Fruit fly (Drosophila melanogaster) whole organism, embryonic: ENCODE results near the gene tra.

Source experiments
- Asciz ChIP-seq: fragments of 200-800 bp; sonication (Bioruptor generic); optimal IDR thresholded peaks from 2 replicates; lab custom pipeline; 2017; ENCODE audit warnings: missing biosample characterization, mild to moderate bottlenecking, missing genetic modification characterization, missing genetic modification reagents
- Bgb ChIP-seq: fragments of 200-800 bp; sonication (Bioruptor generic); IDR thresholded peaks from 2 replicates; pipeline ENCODE4 v1.3.6; 2022; ENCODE audit warnings: missing biosample characterization, missing genetic modification characterization; ENCODE audit not compliant: partially characterized antibody
- CG1024 ChIP-seq: fragments of 200-800 bp; sonication (Bioruptor generic); IDR thresholded peaks from 2 replicates; pipeline ENCODE4 v1.3.6; 2022; ENCODE audit warnings: missing biosample characterization, missing genetic modification characterization
- CG10274 ChIP-seq: fragments of 200-800 bp; sonication (Bioruptor generic); optimal IDR thresholded peaks from 3 replicates; lab custom pipeline; 2017; ENCODE audit warnings: missing biosample characterization, mild to moderate bottlenecking, missing genetic modification characterization
- CG12391 ChIP-seq: fragments of 200-800 bp; sonication (Bioruptor generic); optimal IDR thresholded peaks from 3 replicates; lab custom pipeline; 2018; ENCODE audit warnings: missing biosample characterization, mild to moderate bottlenecking, missing genetic modification characterization, moderate library complexity
- CG13287 ChIP-seq: fragments of 200-800 bp; sonication (Bioruptor generic); IDR thresholded peaks from 2 replicates; pipeline ENCODE4 v1.3.6; 2022; ENCODE audit warnings: missing biosample characterization, missing genetic modification characterization; ENCODE audit not compliant: partially characterized antibody
- CG14667 ChIP-seq: fragments of 200-800 bp; sonication (Bioruptor generic); IDR thresholded peaks from 2 replicates; pipeline ENCODE4 v1.3.6; 2022; ENCODE audit warnings: missing biosample characterization, missing genetic modification characterization
- CG15601 ChIP-seq: fragments of 200-800 bp; sonication (Bioruptor generic); optimal IDR thresholded peaks from 3 replicates; lab custom pipeline; 2019; ENCODE audit warnings: missing biosample characterization, mild to moderate bottlenecking, missing genetic modification characterization, moderate library complexity
- CG16813 ChIP-seq: fragments of 200-800 bp; sonication (Bioruptor generic); IDR thresholded peaks from 3 replicates; pipeline ENCODE4 v1.3.6; 2022; ENCODE audit warnings: missing biosample characterization, missing genetic modification characterization; ENCODE audit not compliant: partially characterized antibody
- CG16815 ChIP-seq: fragments of 200-800 bp; sonication (Bioruptor generic); optimal IDR thresholded peaks from 3 replicates; lab custom pipeline; 2017; ENCODE audit warnings: missing biosample characterization, mild to moderate bottlenecking, missing genetic modification characterization
- CG17359 ChIP-seq: fragments of 200-800 bp; sonication (Bioruptor generic); optimal IDR thresholded peaks from 3 replicates; lab custom pipeline; 2018; ENCODE audit warnings: missing biosample characterization, mild to moderate bottlenecking, missing genetic modification characterization, moderate library complexity
- CG17829 ChIP-seq: fragments of 200-800 bp; optimal IDR thresholded peaks from 2 replicates; lab custom pipeline; 2019; ENCODE audit warnings: missing biosample characterization, mild to moderate bottlenecking, missing genetic modification characterization, moderate library complexity
- CG18476 ChIP-seq: fragments of 200-800 bp; sonication (Bioruptor generic); optimal IDR thresholded peaks from 2 replicates; lab custom pipeline; 2016; ENCODE audit warnings: missing biosample characterization, mild to moderate bottlenecking, missing genetic modification characterization
- CG2129 ChIP-seq: fragments of 200-800 bp; sonication (Bioruptor generic); IDR thresholded peaks from 2 replicates; pipeline ENCODE4 v1.3.6; 2022; ENCODE audit warnings: missing biosample characterization, missing genetic modification characterization; ENCODE audit not compliant: partially characterized antibody
- CG5180 ChIP-seq: fragments of 200-800 bp; sonication (Bioruptor generic); optimal IDR thresholded peaks from 3 replicates; lab custom pipeline; 2017; ENCODE audit warnings: missing biosample characterization, missing genetic modification characterization, mild to moderate bottlenecking, moderate library complexity, missing genetic modification reagents
- CG6791 ChIP-seq: fragments of 200-800 bp; sonication (Bioruptor generic); IDR thresholded peaks from 3 replicates; pipeline ENCODE4 v1.3.6; 2022; ENCODE audit warnings: missing biosample characterization, missing genetic modification characterization; ENCODE audit not compliant: partially characterized antibody
- CG6813 ChIP-seq: fragments of 200-800 bp; sonication (Bioruptor generic); optimal IDR thresholded peaks from 2 replicates; lab custom pipeline; 2017; ENCODE audit warnings: missing biosample characterization, missing genetic modification characterization, mild to moderate bottlenecking, moderate library complexity, missing genetic modification reagents
- CG7372 ChIP-seq: fragments of 200-800 bp; sonication (Bioruptor generic); IDR thresholded peaks from 2 replicates; pipeline ENCODE4 v1.3.6; 2022; ENCODE audit warnings: missing biosample characterization, missing genetic modification characterization
- CG7839 ChIP-seq: fragments of 200-800 bp; sonication (Bioruptor generic); optimal IDR thresholded peaks from 3 replicates; lab custom pipeline; 2018; ENCODE audit warnings: missing biosample characterization, mild to moderate bottlenecking, missing genetic modification characterization, moderate library complexity
- CG8359 ChIP-seq: fragments of 200-800 bp; sonication (Bioruptor generic); optimal IDR thresholded peaks from 2 replicates; lab custom pipeline; 2017; ENCODE audit warnings: missing biosample characterization, mild to moderate bottlenecking, missing genetic modification characterization, borderline replicate concordance
- CG9727 ChIP-seq: fragments of 200-800 bp; sonication (Bioruptor generic); optimal IDR thresholded peaks from 3 replicates; lab custom pipeline; 2017; ENCODE audit warnings: missing biosample characterization, mild to moderate bottlenecking, missing genetic modification characterization
- Deaf1 ChIP-seq: fragments of 200-800 bp; optimal IDR thresholded peaks from 3 replicates; lab custom pipeline; 2019; ENCODE audit warnings: missing biosample characterization, mild to moderate bottlenecking, missing genetic modification characterization, moderate library complexity
- E2f2 ChIP-seq: fragments of 200-800 bp; sonication (Bioruptor generic); IDR thresholded peaks from 2 replicates; pipeline ENCODE4 v1.3.6; 2022; ENCODE audit warnings: missing biosample characterization, missing genetic modification characterization
- Ets65A ChIP-seq: fragments of 200-800 bp; sonication (Bioruptor generic); peaks from one replicate; lab custom pipeline; 2016; ENCODE audit warnings: missing biosample characterization, missing genetic modification characterization
- Kr ChIP-seq: fragments of 200-800 bp; sonication (Bioruptor generic); optimal IDR thresholded peaks from 2 replicates; lab custom pipeline; 2017; ENCODE audit warnings: missing biosample characterization, mild to moderate bottlenecking, missing genetic modification characterization
- Lim3 ChIP-seq: fragments of 200-800 bp; sonication (Bioruptor generic); IDR thresholded peaks from 2 replicates; pipeline ENCODE4 v1.3.6; 2022; ENCODE audit warnings: missing biosample characterization, missing genetic modification characterization
- Max ChIP-seq: fragments of 200-800 bp; sonication (Bioruptor generic); optimal IDR thresholded peaks from 2 replicates; lab custom pipeline; 2016; ENCODE audit warnings: missing biosample characterization, mild to moderate bottlenecking, missing genetic modification characterization
- Neu2 ChIP-seq: fragments of 200-800 bp; sonication (Bioruptor generic); optimal IDR thresholded peaks from 3 replicates; lab custom pipeline; 2016; ENCODE audit warnings: missing biosample characterization, missing genetic modification characterization, borderline replicate concordance
- Rfx ChIP-seq: fragments of 200-800 bp; sonication (Bioruptor generic); IDR thresholded peaks from 2 replicates; pipeline ENCODE4 v1.3.6; 2022; ENCODE audit warnings: missing biosample characterization, missing genetic modification characterization
- Six4 ChIP-seq: fragments of 200-800 bp; sonication (Bioruptor generic); optimal IDR thresholded peaks from 2 replicates; lab custom pipeline; 2016; ENCODE audit warnings: missing biosample characterization, missing genetic modification characterization
- Sox100B ChIP-seq: fragments of 200-800 bp; sonication (Bioruptor generic); optimal IDR thresholded peaks from 3 replicates; lab custom pipeline; 2018; ENCODE audit warnings: missing biosample characterization, mild to moderate bottlenecking, missing genetic modification characterization
- Sox102F ChIP-seq: fragments of 200-800 bp; sonication (Bioruptor generic); optimal IDR thresholded peaks from 2 replicates; lab custom pipeline; 2018; ENCODE audit warnings: missing biosample characterization, mild to moderate bottlenecking, missing genetic modification characterization, moderate library complexity
- Sry-δ ChIP-seq: fragments of 200-800 bp; sonication (Bioruptor generic); optimal IDR thresholded peaks from 2 replicates; lab custom pipeline; 2016; ENCODE audit warnings: missing biosample characterization, missing genetic modification characterization
- ap ChIP-seq: fragments of 200-800 bp; sonication (Bioruptor generic); IDR thresholded peaks from 2 replicates; pipeline ENCODE4 v1.3.6; 2022; ENCODE audit warnings: missing biosample characterization, missing genetic modification characterization
- dan ChIP-seq: fragments of 200-800 bp; sonication (Bioruptor generic); IDR thresholded peaks from 2 replicates; pipeline ENCODE4 v1.3.6; 2022; ENCODE audit warnings: missing biosample characterization, missing genetic modification characterization
- fd102C ChIP-seq: fragments of 200-800 bp; sonication (Bioruptor generic); optimal IDR thresholded peaks from 2 replicates; lab custom pipeline; 2018; ENCODE audit warnings: missing biosample characterization, mild to moderate bottlenecking, missing genetic modification characterization, moderate library complexity
- fd3F ChIP-seq: fragments of 200-800 bp; sonication (Bioruptor generic); optimal IDR thresholded peaks from 2 replicates; lab custom pipeline; 2018; ENCODE audit warnings: missing biosample characterization, mild to moderate bottlenecking, missing genetic modification characterization, moderate library complexity
- gem ChIP-seq: fragments of 200-800 bp; sonication (Bioruptor generic); optimal IDR thresholded peaks from 2 replicates; lab custom pipeline; 2019; ENCODE audit warnings: missing biosample characterization, mild to moderate bottlenecking, missing genetic modification characterization, moderate library complexity
- hth ChIP-seq: fragments of >200 bp; optimal IDR thresholded peaks from 2 replicates; lab custom pipeline; 2017; ENCODE audit warnings: inconsistent platforms
- inv ChIP-seq: fragments of 200-800 bp; sonication (Bioruptor generic); IDR thresholded peaks from 2 replicates; pipeline ENCODE4 v1.3.6; 2022; ENCODE audit warnings: missing biosample characterization, missing genetic modification characterization; ENCODE audit not compliant: partially characterized antibody
- jing ChIP-seq: fragments of 200-800 bp; sonication (Bioruptor generic); optimal IDR thresholded peaks from 2 replicates; lab custom pipeline; 2018; ENCODE audit warnings: missing biosample characterization, mild to moderate bottlenecking, missing genetic modification characterization
- kni ChIP-seq: fragments of 200-800 bp; sonication (Bioruptor generic); optimal IDR thresholded peaks from 3 replicates; lab custom pipeline; 2017; ENCODE audit warnings: mild to moderate bottlenecking, missing biosample characterization, missing genetic modification reagents, missing genetic modification characterization
- lilli ChIP-seq: fragments of 200-800 bp; sonication (Bioruptor generic); optimal IDR thresholded peaks from 3 replicates; lab custom pipeline; 2016; ENCODE audit warnings: missing biosample characterization, missing genetic modification characterization
- nerfin-1 ChIP-seq: fragments of 200-800 bp; sonication (Bioruptor generic); optimal IDR thresholded peaks from 3 replicates; lab custom pipeline; 2019; ENCODE audit warnings: missing biosample characterization, mild to moderate bottlenecking, missing genetic modification characterization, moderate library complexity
- pb ChIP-seq: fragments of 200-800 bp; sonication (Bioruptor generic); optimal IDR thresholded peaks from 3 replicates; lab custom pipeline; 2016; ENCODE audit warnings: missing biosample characterization, missing genetic modification characterization
- pfk ChIP-seq: fragments of 200-800 bp; sonication (Bioruptor generic); optimal IDR thresholded peaks from 2 replicates; lab custom pipeline; 2018; ENCODE audit warnings: missing biosample characterization, mild to moderate bottlenecking, missing genetic modification characterization, moderate library complexity
- pho ChIP-seq: fragments of 200-800 bp; sonication (Bioruptor generic); optimal IDR thresholded peaks from 2 replicates; lab custom pipeline; 2016; ENCODE audit warnings: missing biosample characterization, missing genetic modification characterization
- zen ChIP-seq: fragments of 200-800 bp; sonication (Bioruptor generic); optimal IDR thresholded peaks from 3 replicates; lab custom pipeline; 2018; ENCODE audit warnings: missing biosample characterization, mild to moderate bottlenecking, missing genetic modification characterization, moderate library complexity
- zf30C ChIP-seq: fragments of 200-800 bp; sonication (Bioruptor generic); optimal IDR thresholded peaks from 3 replicates; lab custom pipeline; 2018; ENCODE audit warnings: missing biosample characterization, mild to moderate bottlenecking, missing genetic modification characterization

Gene tra

dm6 chr3L:16635566-16636210, 44.8 kb upstream of the tra start (continued):
- TF ChIP-seq Max (no peak), zen (tag; lab: Kevin White, UChicago) (no peak), Bgb (no peak), Six4 (GFP tag; lab: Kevin White, UChicago) (no peak), CG1024 (GFP tag; lab: Robert Waterston, UW) (no peak), CG13287 (GFP tag; lab: Robert Waterston, UW) (no peak), Kr (GFP tag; lab: Kevin White, UChicago) (no peak), CG6813 (GFP tag; lab: Kevin White, UChicago) (no peak), CG8359 (no peak), hth (no peak), fd3F (GFP tag; lab: Kevin White, UChicago) (no peak), CG6791 (GFP tag; lab: Robert Waterston, UW) (no peak), CG17829 (tag; lab: Kevin White, UChicago) (peak; percentile 14), dan (no peak), CG18476 (GFP tag; lab: Kevin White, UChicago) (no peak), Sox100B (GFP tag; lab: Kevin White, UChicago) (peak; percentile 18), CG16813 (GFP tag; lab: Robert Waterston, UW) (no peak), Neu2 (GFP tag; lab: Kevin White, UChicago) (no peak), CG7839 (tag; lab: Kevin White, UChicago) (peak; percentile 58), Rfx (no peak), CG7372 (GFP tag; lab: Robert Waterston, UW) (no peak), CG17359 (peak; percentile 15), jing (no peak), lilli (GFP tag; lab: Kevin White, UChicago) (peak; percentile 37), nerfin-1 (tag; lab: Kevin White, UChicago) (no peak), CG16815 (GFP tag; lab: Kevin White, UChicago) (peak; percentile 2), CG2129 (GFP tag; lab: Robert Waterston, UW) (no peak), Asciz (GFP tag; lab: Kevin White, UChicago) (no peak), zf30C (GFP tag; lab: Kevin White, UChicago) (no peak), Ets65A (no peak), CG9727 (GFP tag; lab: Kevin White, UChicago) (peak; percentile 16), Sox102F (GFP tag; lab: Kevin White, UChicago) (no peak), kni (GFP tag; lab: Kevin White, UChicago) (no peak), gem (tag; lab: Kevin White, UChicago) (peak; percentile 54), E2f2 (GFP tag; lab: Robert Waterston, UW) (no peak), CG14667 (no peak), inv (no peak), Deaf1 (tag; lab: Kevin White, UChicago) (no peak), CG15601 (peak; percentile 30), Lim3 (GFP tag; lab: Robert Waterston, UW) (no peak), CG12391 (peak; percentile 37), pfk (GFP tag; lab: Kevin White, UChicago) (no peak), fd102C (no peak), pb (GFP tag; lab: Kevin White, UChicago) (no peak), CG5180 (GFP tag; lab: Kevin White, UChicago) (no peak), Sry-δ (GFP tag; lab: Kevin White, UChicago) (no peak), ap (GFP tag; lab: Robert Waterston, UW) (no peak), pho (no peak), CG10274 (no peak)
